Worm (Caenorhabditis elegans): Measurements from ENCODE around the gene Y47D7A.18.

Y47D7A.18 gene

DNA sequence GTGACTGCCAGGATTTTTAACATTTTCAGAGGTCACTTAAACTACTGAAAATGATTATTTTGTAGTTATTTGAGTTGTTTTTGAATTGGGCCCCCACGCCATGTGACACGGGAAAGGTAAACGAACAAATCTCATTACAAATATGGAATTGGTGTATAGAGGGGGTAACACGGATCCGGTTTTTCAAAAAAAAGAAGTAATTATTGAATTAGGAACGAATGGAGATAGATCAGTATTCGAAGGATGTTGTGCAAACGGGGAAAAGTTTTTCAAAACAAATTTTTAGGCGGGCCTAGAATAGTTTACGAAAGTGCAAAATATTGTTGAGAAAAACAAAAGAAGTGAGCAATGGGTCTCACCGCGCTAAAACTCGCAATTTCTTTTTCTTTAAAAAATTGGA lies 50.2 kb downstream of the Y47D7A.18 start, which contains the start of gene F32D1.11:
TSS of gene F32D1.11 (minus strand) at position 101 of the 400 bp plus-strand sequence.
- no peak for TF ChIP-seq flt-1 (GFP tag; IDR thresholded peaks at IDR 0.05)
